Worm (Caenorhabditis elegans) whole organism, midembryonic: ENCODE data around the gene hacd-1.

Source experiments
- T22C8.4 ChIP-seq: fragments of 200-800 bp; sonication (Bioruptor generic); IDR thresholded peaks from 2 replicates; pipeline ENCODE4 v1.3.6; 2022; ENCODE audit warnings: missing genetic modification characterization, missing compliant biosample characterization
- cog-1 ChIP-seq: sonication (generic microtip); optimal IDR thresholded peaks from 2 replicates; lab custom pipeline; 2016; ENCODE audit warnings: missing genetic modification characterization, missing compliant biosample characterization
- flt-1 ChIP-seq: fragments of 200-800 bp; sonication (Bioruptor generic); IDR thresholded peaks from 2 replicates; pipeline ENCODE4 v1.3.6; 2022; ENCODE audit warnings: missing genetic modification characterization, missing compliant biosample characterization
- klf-2 ChIP-seq: fragments of 200-800 bp; sonication (Bioruptor generic); conservative IDR thresholded peaks from 2 replicates; pipeline ENCODE4 v1.3.6; 2022; ENCODE audit warnings: missing genetic modification reagents, missing genetic modification characterization, missing compliant biosample characterization
- med-1 ChIP-seq: sonication (generic microtip); optimal IDR thresholded peaks from 2 replicates; lab custom pipeline; 2017; ENCODE audit warnings: missing genetic modification characterization, mild to moderate bottlenecking, missing compliant biosample characterization, antibody characterized with exemption, missing genetic modification reagents; ENCODE audit not compliant: insufficient read depth
- tab-1 ChIP-seq: fragments of 200-800 bp; sonication (Bioruptor generic); IDR thresholded peaks from 2 replicates; pipeline ENCODE4 v1.3.6; 2022; ENCODE audit warnings: missing genetic modification characterization, missing compliant biosample characterization
- ztf-23 ChIP-seq: fragments of 200-800 bp; sonication (Bioruptor generic); IDR thresholded peaks from 2 replicates; pipeline ENCODE4 v1.3.6; 2022; ENCODE audit warnings: missing genetic modification reagents, missing genetic modification characterization, missing compliant biosample characterization
- ztf-29 ChIP-seq: fragments of 200-800 bp; sonication (Bioruptor generic); IDR thresholded peaks from 2 replicates; pipeline ENCODE4 v1.3.6; 2022; ENCODE audit warnings: missing genetic modification reagents, missing genetic modification characterization, missing compliant biosample characterization

DNA sequence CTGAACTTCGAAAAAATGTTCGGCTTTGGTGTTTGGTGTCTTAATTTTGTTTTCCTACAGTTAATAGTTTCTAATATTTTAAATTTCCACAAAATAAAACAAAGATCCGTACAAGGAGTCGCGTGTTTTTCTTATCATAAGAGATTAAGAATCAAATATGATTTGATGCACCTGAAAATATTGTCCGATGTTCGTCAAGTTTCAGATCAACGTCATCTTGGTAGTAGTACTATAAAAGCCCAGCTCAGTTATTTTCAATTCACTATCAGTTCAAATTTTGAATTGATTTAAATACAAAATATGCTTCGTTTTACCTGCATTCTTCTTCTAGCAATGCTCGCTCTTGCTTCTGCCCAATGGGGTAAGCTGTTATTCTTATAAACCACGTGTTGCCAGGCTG, 15.1 kb upstream of the hacd-1 start, which contains the start of gene cnc-5:
- TF ChIP-seq flt-1 (GFP tag; lab: Robert Waterston, UW) (no peak), tab-1 (GFP tag; lab: Robert Waterston, UW) (no peak), med-1 (GFP tag; lab: Kevin White, UChicago) (no peak), ztf-29 (GFP tag; lab: Robert Waterston, UW) (no peak), klf-2 (GFP tag; lab: Robert Waterston, UW) (no peak), ztf-23 (GFP tag; lab: Robert Waterston, UW) (no peak), T22C8.4 (no peak), cog-1 (no peak)
